Fruit fly (Drosophila melanogaster) whole organism, embryonic: ENCODE data around the gene E2f1.

Experiments
- Abd-B ChIP-seq: fragments of 200-800 bp; sonication (Bioruptor generic); optimal IDR thresholded peaks from 2 replicates; lab custom pipeline; 2018; ENCODE audit warnings: missing biosample characterization, mild to moderate bottlenecking, missing genetic modification characterization, moderate library complexity
- Atf6 ChIP-seq: fragments of 200-800 bp; sonication (Bioruptor generic); IDR thresholded peaks from 2 replicates; pipeline ENCODE4 v1.3.6; 2022; ENCODE audit warnings: missing biosample characterization, missing genetic modification characterization
- B-H1 ChIP-seq: fragments of 200-800 bp; sonication (Bioruptor generic); IDR thresholded peaks from 3 replicates; pipeline ENCODE4 v1.3.6; 2022; ENCODE audit warnings: missing biosample characterization, missing genetic modification characterization
- CG10431 ChIP-seq: fragments of 200-800 bp; sonication (Bioruptor generic); optimal IDR thresholded peaks from 3 replicates; lab custom pipeline; 2018; ENCODE audit warnings: missing biosample characterization, mild to moderate bottlenecking, missing genetic modification characterization
- CG10462 ChIP-seq: fragments of 200-800 bp; sonication (Bioruptor generic); optimal IDR thresholded peaks from 2 replicates; lab custom pipeline; 2016; ENCODE audit warnings: missing biosample characterization, missing genetic modification characterization
- CG10565 ChIP-seq: fragments of 200-800 bp; sonication (Bioruptor generic); optimal IDR thresholded peaks from 3 replicates; lab custom pipeline; 2016; ENCODE audit warnings: missing biosample characterization, mild to moderate bottlenecking, missing genetic modification characterization
- CG10959 ChIP-seq: fragments of 200-800 bp; sonication (Bioruptor generic); IDR thresholded peaks from 2 replicates; pipeline ENCODE4 v1.3.6; 2022; ENCODE audit warnings: missing biosample characterization, missing genetic modification characterization
- CG11695 ChIP-seq: fragments of 200-800 bp; sonication (Bioruptor generic); IDR thresholded peaks from 3 replicates; pipeline ENCODE4 v1.3.6; 2022; ENCODE audit warnings: missing biosample characterization, missing genetic modification characterization
- CG12071 ChIP-seq: fragments of 200-800 bp; sonication (Bioruptor generic); optimal IDR thresholded peaks from 3 replicates; lab custom pipeline; 2018; ENCODE audit warnings: missing biosample characterization, mild to moderate bottlenecking, missing genetic modification characterization
- CG17568 ChIP-seq: fragments of 200-800 bp; sonication (Bioruptor generic); optimal IDR thresholded peaks from 2 replicates; lab custom pipeline; 2018; ENCODE audit warnings: missing biosample characterization, mild to moderate bottlenecking, missing genetic modification characterization, moderate library complexity
- CG17912 ChIP-seq: fragments of 200-800 bp; sonication (Bioruptor generic); optimal IDR thresholded peaks from 2 replicates; lab custom pipeline; 2018; ENCODE audit warnings: missing biosample characterization, mild to moderate bottlenecking, missing genetic modification characterization
- CG31365 ChIP-seq: fragments of 200-800 bp; sonication (Bioruptor generic); optimal IDR thresholded peaks from 2 replicates; lab custom pipeline; 2018; ENCODE audit warnings: missing biosample characterization, mild to moderate bottlenecking, missing genetic modification characterization
- CG3163 ChIP-seq: fragments of 200-800 bp; sonication (Bioruptor generic); optimal IDR thresholded peaks from 3 replicates; lab custom pipeline; 2016; ENCODE audit warnings: missing biosample characterization, missing genetic modification characterization
- CG33213 ChIP-seq: fragments of 200-800 bp; sonication (Bioruptor generic); optimal IDR thresholded peaks from 3 replicates; lab custom pipeline; 2016; ENCODE audit warnings: missing biosample characterization, missing genetic modification characterization
- CG3847 ChIP-seq: fragments of 200-800 bp; sonication (Bioruptor generic); IDR thresholded peaks from 2 replicates; pipeline ENCODE4 v1.3.6; 2022; ENCODE audit warnings: missing biosample characterization, missing genetic modification characterization
- CG6683 ChIP-seq: fragments of 200-800 bp; sonication (Bioruptor generic); optimal IDR thresholded peaks from 2 replicates; lab custom pipeline; 2017; ENCODE audit warnings: missing biosample characterization, mild to moderate bottlenecking, missing genetic modification characterization, missing genetic modification reagents
- CG6689 ChIP-seq: fragments of 200-800 bp; sonication (Bioruptor generic); IDR thresholded peaks from 2 replicates; pipeline ENCODE4 v1.3.6; 2022; ENCODE audit warnings: missing biosample characterization, missing genetic modification characterization
- CG7372 ChIP-seq: fragments of 200-800 bp; sonication (Bioruptor generic); IDR thresholded peaks from 2 replicates; pipeline ENCODE4 v1.3.6; 2022; ENCODE audit warnings: missing biosample characterization, missing genetic modification characterization
- CG8089 ChIP-seq: fragments of 200-800 bp; sonication (Bioruptor generic); optimal IDR thresholded peaks from 3 replicates; lab custom pipeline; 2016; ENCODE audit warnings: missing biosample characterization, missing genetic modification characterization
- CG8359 ChIP-seq: fragments of 200-800 bp; sonication (Bioruptor generic); optimal IDR thresholded peaks from 2 replicates; lab custom pipeline; 2017; ENCODE audit warnings: missing biosample characterization, mild to moderate bottlenecking, missing genetic modification characterization, borderline replicate concordance
- Dfd ChIP-seq, 2 experiments: fragments of >200 bp; optimal IDR thresholded peaks; 2 replicates each; lab custom pipeline; 2017; ENCODE audit warnings: missing biosample characterization in 2 of 2, missing genetic modification characterization in 2 of 2
- GATAe ChIP-seq: fragments of 200-800 bp; sonication (Bioruptor generic); conservative IDR thresholded peaks from 2 replicates; pipeline ENCODE4 v1.3.6; 2022; ENCODE audit warnings: missing biosample characterization, missing genetic modification characterization
- HLH4C ChIP-seq: fragments of 200-800 bp; sonication (Bioruptor generic); IDR thresholded peaks from 3 replicates; pipeline ENCODE4 v1.3.6; 2022; ENCODE audit warnings: missing biosample characterization, missing genetic modification characterization; ENCODE audit not compliant: partially characterized antibody
- HmgZ ChIP-seq: fragments of 200-800 bp; sonication (Bioruptor generic); optimal IDR thresholded peaks from 2 replicates; lab custom pipeline; 2018; ENCODE audit warnings: missing biosample characterization, mild to moderate bottlenecking, missing genetic modification characterization
- Hr51 ChIP-seq, 2 experiments: fragments of 200-800 bp; sonication (Bioruptor generic); optimal IDR thresholded peaks; 2 replicates in 1 of 2; 3 replicates in 1 of 2; lab custom pipeline; 2016 to 2018; ENCODE audit warnings: missing biosample characterization in 2 of 2, missing genetic modification characterization in 2 of 2, mild to moderate bottlenecking in 1 of 2, moderate library complexity in 1 of 2
- Lhr ChIP-seq: fragments of 200-800 bp; sonication (Bioruptor generic); optimal IDR thresholded peaks from 3 replicates; lab custom pipeline; 2017; ENCODE audit warnings: mild to moderate bottlenecking, missing biosample characterization, missing genetic modification reagents, missing genetic modification characterization
- Lim3 ChIP-seq: fragments of 200-800 bp; sonication (Bioruptor generic); IDR thresholded peaks from 2 replicates; pipeline ENCODE4 v1.3.6; 2022; ENCODE audit warnings: missing biosample characterization, missing genetic modification characterization
- Mrtf ChIP-seq: fragments of 200-800 bp; sonication (Bioruptor generic); IDR thresholded peaks from 3 replicates; pipeline ENCODE4 v1.3.6; 2022; ENCODE audit warnings: missing biosample characterization, missing genetic modification characterization
- Nf-YA ChIP-seq: fragments of 200-800 bp; sonication (Bioruptor generic); IDR thresholded peaks from 2 replicates; pipeline ENCODE4 v1.3.6; 2022; ENCODE audit warnings: missing biosample characterization, missing genetic modification characterization
- Optix ChIP-seq: fragments of 200-800 bp; sonication (Bioruptor generic); IDR thresholded peaks from 3 replicates; pipeline ENCODE4 v1.3.6; 2022; ENCODE audit warnings: missing biosample characterization, missing genetic modification characterization
- Six4 ChIP-seq: fragments of 200-800 bp; sonication (Bioruptor generic); optimal IDR thresholded peaks from 2 replicates; lab custom pipeline; 2016; ENCODE audit warnings: missing biosample characterization, missing genetic modification characterization
- ase ChIP-seq: fragments of 200-800 bp; sonication (Bioruptor generic); IDR thresholded peaks from 3 replicates; pipeline ENCODE4 v1.3.6; 2022; ENCODE audit warnings: missing biosample characterization, missing genetic modification characterization
- ato ChIP-seq: fragments of 200-800 bp; sonication (Bioruptor generic); IDR thresholded peaks from 2 replicates; pipeline ENCODE4 v1.3.6; 2022; ENCODE audit warnings: missing biosample characterization, missing genetic modification characterization; ENCODE audit not compliant: partially characterized antibody
- bcd ChIP-seq: fragments of 200-800 bp; sonication (Bioruptor generic); optimal IDR thresholded peaks from 2 replicates; lab custom pipeline; 2017; ENCODE audit warnings: missing biosample characterization, mild to moderate bottlenecking, missing genetic modification characterization
- btn ChIP-seq: fragments of 200-800 bp; sonication (Bioruptor generic); optimal IDR thresholded peaks from 2 replicates; lab custom pipeline; 2016; ENCODE audit warnings: missing biosample characterization, missing genetic modification characterization
- chn ChIP-seq: fragments of 200-800 bp; sonication (Bioruptor generic); optimal IDR thresholded peaks from 2 replicates; lab custom pipeline; 2016; ENCODE audit warnings: missing biosample characterization, missing genetic modification characterization
- ci ChIP-seq: fragments of 200-800 bp; sonication (Bioruptor generic); IDR thresholded peaks from 3 replicates; pipeline ENCODE4 v1.3.6; 2022; ENCODE audit warnings: missing biosample characterization, missing genetic modification characterization
- dan ChIP-seq: fragments of 200-800 bp; sonication (Bioruptor generic); IDR thresholded peaks from 2 replicates; pipeline ENCODE4 v1.3.6; 2022; ENCODE audit warnings: missing biosample characterization, missing genetic modification characterization
- dmrt11E ChIP-seq: fragments of 200-800 bp; sonication (Bioruptor generic); optimal IDR thresholded peaks from 3 replicates; lab custom pipeline; 2018; ENCODE audit warnings: missing biosample characterization, mild to moderate bottlenecking, missing genetic modification characterization, moderate library complexity
- dmrt99B ChIP-seq: fragments of 200-800 bp; sonication (Bioruptor generic); optimal IDR thresholded peaks from 2 replicates; lab custom pipeline; 2018; ENCODE audit warnings: missing biosample characterization, mild to moderate bottlenecking, missing genetic modification characterization, moderate library complexity
- fd102C ChIP-seq: fragments of 200-800 bp; sonication (Bioruptor generic); optimal IDR thresholded peaks from 2 replicates; lab custom pipeline; 2018; ENCODE audit warnings: missing biosample characterization, mild to moderate bottlenecking, missing genetic modification characterization, moderate library complexity
- fru ChIP-seq: fragments of >200 bp; optimal IDR thresholded peaks from 2 replicates; lab custom pipeline; 2017
- kni ChIP-seq: fragments of 200-800 bp; sonication (Bioruptor generic); optimal IDR thresholded peaks from 3 replicates; lab custom pipeline; 2017; ENCODE audit warnings: mild to moderate bottlenecking, missing biosample characterization, missing genetic modification reagents, missing genetic modification characterization
- lab ChIP-seq: fragments of 200-800 bp; sonication (Bioruptor generic); optimal IDR thresholded peaks from 3 replicates; lab custom pipeline; 2017; ENCODE audit warnings: missing biosample characterization, missing genetic modification characterization, mild to moderate bottlenecking, moderate library complexity, missing genetic modification reagents
- peb ChIP-seq: fragments of 200-800 bp; sonication (Bioruptor generic); IDR thresholded peaks from 2 replicates; pipeline ENCODE4 v1.3.6; 2022; ENCODE audit warnings: missing biosample characterization, missing genetic modification characterization
- pho ChIP-seq: fragments of 200-800 bp; sonication (Bioruptor generic); optimal IDR thresholded peaks from 2 replicates; lab custom pipeline; 2016; ENCODE audit warnings: missing biosample characterization, missing genetic modification characterization
- repo ChIP-seq: fragments of 200-800 bp; sonication (Bioruptor generic); optimal IDR thresholded peaks from 2 replicates; lab custom pipeline; 2016; ENCODE audit warnings: missing biosample characterization, missing genetic modification characterization
- sima ChIP-seq: fragments of 200-800 bp; sonication (Bioruptor generic); optimal IDR thresholded peaks from 2 replicates; lab custom pipeline; 2016; ENCODE audit warnings: missing biosample characterization, missing genetic modification characterization
- stwl ChIP-seq: fragments of 200-800 bp; sonication (Bioruptor generic); optimal IDR thresholded peaks from 3 replicates; lab custom pipeline; 2018; ENCODE audit warnings: missing biosample characterization, mild to moderate bottlenecking, missing genetic modification characterization, moderate library complexity
- tll ChIP-seq, 2 experiments: fragments of 200-800 bp in 1 of 2; fragments of >200 bp in 1 of 2; sonication (Bioruptor generic) in 1 of 2; optimal IDR thresholded peaks; 2 replicates each; lab custom pipeline; 2017 to 2019; ENCODE audit warnings: missing biosample characterization in 2 of 2, missing genetic modification characterization in 2 of 2, mild to moderate bottlenecking in 1 of 2, moderate library complexity in 1 of 2
- tx ChIP-seq: fragments of 200-800 bp; sonication (Bioruptor generic); optimal IDR thresholded peaks from 2 replicates; lab custom pipeline; 2016; ENCODE audit warnings: missing biosample characterization, missing genetic modification characterization
- zf30C ChIP-seq: fragments of 200-800 bp; sonication (Bioruptor generic); optimal IDR thresholded peaks from 3 replicates; lab custom pipeline; 2018; ENCODE audit warnings: missing biosample characterization, mild to moderate bottlenecking, missing genetic modification characterization

The E2f1 gene

dm6 chr3R:21597877-21598276 is 62.8 kb downstream of the E2f1 start:
- TF ChIP-seq HmgZ (no peak), Abd-B (GFP tag; lab: Kevin White, UChicago) (no peak), Hr51 (GFP tag; optimal IDR thresholded peaks at IDR 0.05; lab: Kevin White, UChicago) (peak in 1 of 2 experiments; percentile 33), CG10959 (GFP tag; lab: Robert Waterston, UW) (no peak), ase (GFP tag; lab: Robert Waterston, UW) (no peak), CG33213 (GFP tag; lab: Kevin White, UChicago) (no peak), Lhr (GFP tag; lab: Kevin White, UChicago) (no peak), chn (no peak), CG6683 (GFP tag; lab: Kevin White, UChicago) (no peak), HLH4C (GFP tag; lab: Robert Waterston, UW) (no peak), CG8359 (GFP tag; lab: Kevin White, UChicago) (no peak), pho (no peak), CG8089 (no peak), tll (GFP tag; optimal IDR thresholded peaks at IDR 0.05; lab: Kevin White, UChicago) (no peak), fd102C (GFP tag; lab: Kevin White, UChicago) (no peak), CG6689 (GFP tag; lab: Robert Waterston, UW) (peak; percentile 31; the same call in 1 of the 2 replicates), stwl (tag; lab: Kevin White, UChicago) (no peak), ci (GFP tag; lab: Robert Waterston, UW) (no peak; the same call in 2 of the 3 replicates), Optix (GFP tag; lab: Robert Waterston, UW) (no peak), CG7372 (GFP tag; lab: Robert Waterston, UW) (no peak), peb (GFP tag; lab: Robert Waterston, UW) (no peak), zf30C (no peak), kni (GFP tag; lab: Kevin White, UChicago) (no peak), CG3163 (GFP tag; lab: Kevin White, UChicago) (no peak), Nf-YA (GFP tag; lab: Robert Waterston, UW) (no peak), repo (GFP tag; lab: Kevin White, UChicago) (no peak), CG10431 (GFP tag; lab: Kevin White, UChicago) (no peak), CG12071 (GFP tag; lab: Kevin White, UChicago) (no peak), Six4 (GFP tag; lab: Kevin White, UChicago) (no peak), B-H1 (no peak; the same call in 2 of the 3 replicates), dmrt11E (tag; lab: Kevin White, UChicago) (no peak), Atf6 (no peak), CG10462 (GFP tag; lab: Kevin White, UChicago) (no peak), CG11695 (GFP tag; lab: Robert Waterston, UW) (no peak), CG17912 (GFP tag; lab: Kevin White, UChicago) (no peak), fru (lab: Kevin White, UChicago) (no peak), Dfd (GFP tag; optimal IDR thresholded peaks at IDR 0.05; lab: Kevin White, UChicago) (no peak), bcd (GFP tag; lab: Kevin White, UChicago) (no peak), CG10565 (GFP tag; lab: Kevin White, UChicago) (no peak), ato (GFP tag; lab: Robert Waterston, UW) (no peak), btn (GFP tag; lab: Kevin White, UChicago) (no peak), CG17568 (GFP tag; lab: Kevin White, UChicago) (no peak), dmrt99B (tag; lab: Kevin White, UChicago) (peak; percentile 52), CG3847 (GFP tag; lab: Robert Waterston, UW) (0 out of 2 replicates have a peak, but pooled peaks have one; percentile 20), Mrtf (GFP tag; lab: Robert Waterston, UW) (no peak), dan (GFP tag; lab: Robert Waterston, UW) (no peak), Lim3 (GFP tag; lab: Robert Waterston, UW) (no peak), tx (GFP tag; lab: Kevin White, UChicago) (no peak), GATAe (GFP tag; lab: Robert Waterston, UW) (no peak), sima (no peak), CG31365 (tag; lab: Kevin White, UChicago) (no peak), lab (GFP tag; lab: Kevin White, UChicago) (no peak)
